Worm (Caenorhabditis elegans): ENCODE measurements around the gene gtl-2.

ce11 chrIV:11286112-11286511, 12.9 kb downstream of the gtl-2 start:
- TF ChIP-seq nhr-10 (tag; optimal IDR thresholded peaks at IDR 0.05) (no peak), arid-1 (GFP tag; conservative IDR thresholded peaks at IDR 0.05) (no peak), vab-7 (GFP tag; IDR thresholded peaks at IDR 0.05) (no peak), nhr-28 (tag; optimal IDR thresholded peaks at IDR 0.05) (no peak), duxl-1 (tag; optimal IDR thresholded peaks at IDR 0.05; ENCODE audit: poor library complexity) (no peak), nhr-237 (tag; optimal IDR thresholded peaks at IDR 0.05) (no peak), snpc-4 (tag; optimal IDR thresholded peaks at IDR 0.05) (no peak), nhr-11 (tag; optimal IDR thresholded peaks at IDR 0.05) (no peak), mes-2 (tag; optimal IDR thresholded peaks at IDR 0.05; ENCODE audit: poor library complexity, severe bottlenecking) (no peak), unc-39 (tag; optimal IDR thresholded peaks at IDR 0.05) (no peak)
